Fruit fly (Drosophila melanogaster) S2 (cell line): ENCODE data around the gene Cdc6.

Experiments used
- CG8478 ChIP-seq: fragments of >200 bp; optimal IDR thresholded peaks from 2 replicates; lab custom pipeline; 2018
- CTCF ChIP-seq, 2 experiments: fragments of >200 bp; optimal IDR thresholded peaks; 2 replicates each; lab custom pipeline; 2018

Gene Cdc6

DNA sequence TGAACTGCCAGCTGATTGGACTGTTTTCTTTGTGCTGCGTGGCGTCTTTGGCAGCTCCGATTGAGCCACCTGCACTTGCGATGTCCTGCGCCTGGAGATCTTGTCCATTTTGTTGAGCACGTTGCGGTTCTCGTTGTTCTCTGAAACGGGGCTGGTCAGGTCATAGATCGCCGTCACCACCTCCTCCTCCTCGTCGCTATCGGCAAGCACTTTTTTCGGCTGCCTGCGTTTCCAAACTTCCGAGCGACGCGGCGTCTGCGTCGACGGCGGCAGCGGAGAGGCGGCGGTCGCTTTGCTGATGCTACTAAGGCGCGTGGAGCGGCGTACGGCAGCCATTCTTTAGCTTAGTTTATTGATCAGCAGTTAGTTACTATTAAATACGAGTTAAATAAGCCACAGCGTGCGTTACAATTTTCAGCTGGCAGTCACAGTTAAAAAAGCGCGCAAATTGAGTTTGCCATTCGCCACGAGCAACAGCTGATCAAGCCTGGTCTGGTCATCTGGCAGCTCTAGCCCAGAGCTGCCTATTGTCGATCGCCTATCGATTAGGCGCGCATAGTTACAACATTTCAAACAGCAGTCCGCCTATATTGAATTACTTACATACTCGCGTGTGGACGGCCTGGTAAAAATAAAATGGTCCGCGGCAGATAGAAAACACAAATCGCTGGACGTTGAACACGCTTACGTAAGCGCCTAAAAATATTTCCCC is at the start of gene Cdc6:
Cdc6 (minus strand) TSS at position 456 of the 712 bp plus-strand sequence.
- no peak for TF ChIP-seq CG8478
- peak in 1 of 2 experiments; percentile 0 for TF ChIP-seq CTCF (optimal IDR thresholded peaks at IDR 0.05; lab: Kevin White, UChicago)

DNA sequence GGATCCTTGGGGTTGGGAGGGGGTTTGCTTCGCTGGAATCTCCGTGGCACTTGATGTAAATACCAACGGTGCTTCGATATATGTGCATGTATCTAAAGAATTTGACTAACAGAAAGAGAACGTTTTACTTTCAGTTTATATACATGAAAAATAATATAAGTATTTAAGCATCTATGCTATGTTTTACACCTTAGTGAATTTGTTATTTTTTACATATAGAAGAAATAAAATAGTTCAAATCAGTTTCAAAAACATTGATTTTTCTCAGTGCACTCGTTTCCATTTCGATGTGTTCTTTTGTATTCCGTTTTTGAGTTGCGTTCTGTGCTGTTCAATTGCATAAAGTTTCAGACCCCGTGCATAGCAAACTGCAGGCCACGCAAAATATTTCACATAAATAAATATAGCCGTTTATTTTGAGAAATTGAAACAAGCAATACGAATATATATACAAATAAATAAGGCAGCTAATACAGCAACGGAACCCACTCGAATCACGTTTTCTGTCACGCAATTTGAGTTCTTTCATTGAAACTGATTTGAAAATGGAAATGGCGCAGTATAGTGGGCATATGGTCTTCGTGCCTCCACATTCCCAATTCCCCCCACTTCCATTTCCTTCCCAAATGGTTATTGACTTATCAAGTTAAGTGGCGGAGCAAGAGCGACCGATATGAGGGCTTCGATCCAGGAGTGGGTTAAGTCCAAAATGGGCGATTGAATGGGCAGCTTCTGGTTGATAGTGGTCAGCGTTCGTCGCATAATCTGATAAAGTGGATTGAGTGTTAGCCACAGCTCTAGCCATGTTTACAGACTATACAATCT is 48.9 kb upstream of the Cdc6 start:
- TF ChIP-seq CG8478 (no peak), CTCF (optimal IDR thresholded peaks at IDR 0.05; lab: Kevin White, UChicago) (no peak)

DNA sequence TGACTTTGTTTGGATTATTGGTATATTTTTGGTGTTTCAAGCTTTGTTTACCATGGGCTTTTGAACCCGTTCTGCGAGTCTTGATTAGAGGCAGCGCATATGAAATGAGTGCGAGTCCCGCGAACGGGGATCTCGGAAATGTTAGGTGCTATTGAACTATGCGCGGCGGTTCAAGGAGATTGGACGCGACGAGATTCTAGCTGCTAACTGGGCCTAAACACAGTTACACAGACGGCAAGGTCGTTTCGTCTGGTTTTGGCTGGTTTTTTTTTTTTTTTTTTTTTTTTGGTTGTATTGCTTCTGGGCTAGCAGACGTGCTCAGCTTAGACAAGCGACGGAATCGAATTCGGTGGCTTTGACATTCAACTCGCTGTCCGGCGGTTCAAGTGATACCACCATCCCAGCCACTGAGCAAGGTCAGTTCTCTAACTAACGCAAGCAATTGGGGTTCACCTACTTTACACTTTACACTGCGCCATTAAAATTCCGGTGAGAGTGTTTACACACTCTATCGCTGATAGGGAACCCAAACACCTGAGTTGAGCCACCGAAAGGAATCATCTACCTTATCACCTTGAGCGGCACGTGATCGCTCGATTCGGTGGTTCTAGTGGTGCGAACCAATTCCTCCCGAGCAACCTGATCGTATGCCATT is 48.2 kb upstream of the Cdc6 start:
- no peak for TF ChIP-seq CG8478
- no peak for TF ChIP-seq CTCF (optimal IDR thresholded peaks at IDR 0.05; lab: Kevin White, UChicago)

DNA sequence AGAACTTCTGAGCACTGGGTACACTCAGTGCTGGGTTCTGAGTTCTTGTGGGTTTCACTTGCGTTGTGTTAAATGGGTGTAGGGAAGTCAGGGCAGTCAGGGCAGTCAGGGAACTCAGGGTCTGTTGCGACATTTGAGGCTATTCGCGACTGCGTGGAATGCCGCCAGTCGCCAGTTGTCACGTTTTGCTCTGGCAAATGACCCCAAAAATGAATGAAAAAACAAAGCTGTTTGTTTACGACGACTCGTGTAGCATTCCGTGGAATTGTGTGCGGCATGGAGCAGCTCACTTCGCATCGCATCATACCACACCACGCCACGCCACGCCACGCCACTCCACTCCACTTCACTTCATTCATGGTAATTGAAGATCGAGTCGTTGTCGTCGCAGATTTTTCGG is 47.4 kb upstream of the Cdc6 start:
- TF ChIP-seq CG8478: no peak
- no peak for TF ChIP-seq CTCF (optimal IDR thresholded peaks at IDR 0.05; lab: Kevin White, UChicago)

DNA sequence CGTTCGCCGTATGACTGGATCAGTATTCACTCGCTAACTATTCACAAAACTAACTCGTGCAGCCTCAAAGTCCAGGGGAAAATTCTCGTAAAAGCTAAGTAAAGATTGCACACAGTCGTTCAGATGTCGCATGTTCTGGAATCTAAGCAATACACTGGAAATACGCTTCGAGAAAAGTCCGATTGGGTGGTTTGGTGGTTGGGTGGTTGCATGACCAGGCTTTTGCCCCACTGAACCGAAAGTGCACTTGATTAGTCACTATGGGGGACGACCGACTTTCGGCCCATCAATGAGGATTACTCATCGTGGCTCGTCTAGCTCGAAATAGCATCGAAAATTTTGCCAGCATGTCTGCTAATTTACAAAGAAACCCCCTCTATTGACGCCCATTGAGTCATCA is 46.5 kb upstream of the Cdc6 start:
- TF ChIP-seq CTCF (optimal IDR thresholded peaks at IDR 0.05; lab: Kevin White, UChicago): no peak
- TF ChIP-seq CG8478: no peak

DNA sequence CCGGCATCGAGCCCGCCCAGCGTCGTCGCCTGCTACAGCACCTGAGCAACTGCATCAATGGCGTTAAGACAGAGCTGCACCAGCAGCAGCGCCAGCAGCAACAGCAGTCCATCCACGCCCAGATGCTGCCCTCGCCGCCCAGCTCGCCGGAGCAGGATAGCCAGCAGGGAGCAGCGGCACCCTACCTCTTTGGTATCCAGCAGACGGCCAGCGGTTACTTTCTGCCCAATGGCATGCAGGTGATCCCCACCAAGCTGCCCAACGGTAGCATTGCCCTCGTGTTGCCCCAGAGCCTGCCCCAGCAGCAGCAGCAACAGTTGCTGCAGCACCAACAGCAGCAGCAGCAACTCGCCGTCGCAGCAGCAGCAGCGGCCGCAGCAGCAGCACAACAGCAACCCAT is 43.9 kb upstream of the Cdc6 start:
- TF ChIP-seq CTCF (optimal IDR thresholded peaks at IDR 0.05; lab: Kevin White, UChicago): no peak
- TF ChIP-seq CG8478: no peak

DNA sequence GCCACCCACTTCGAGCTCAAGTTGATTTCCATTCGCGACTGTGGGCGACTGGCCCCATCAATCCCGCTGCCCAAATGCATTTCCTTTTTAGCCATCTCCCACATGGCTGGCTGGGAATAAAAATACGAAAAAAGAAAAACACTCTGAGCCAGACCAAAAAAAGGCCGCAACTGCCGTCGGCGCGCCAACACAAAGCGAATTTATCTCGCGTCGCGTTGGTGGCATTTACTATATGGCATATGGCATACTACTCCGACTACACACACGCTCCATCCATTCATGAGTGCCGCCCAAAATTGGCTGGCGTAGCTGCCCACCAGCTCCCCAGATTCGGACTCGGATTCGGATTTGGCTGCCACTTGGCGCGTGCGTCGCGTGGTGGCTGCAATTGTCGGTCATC is 42.6 kb upstream of the Cdc6 start:
- TF ChIP-seq CTCF (optimal IDR thresholded peaks at IDR 0.05; lab: Kevin White, UChicago) (no peak), CG8478 (no peak)

DNA sequence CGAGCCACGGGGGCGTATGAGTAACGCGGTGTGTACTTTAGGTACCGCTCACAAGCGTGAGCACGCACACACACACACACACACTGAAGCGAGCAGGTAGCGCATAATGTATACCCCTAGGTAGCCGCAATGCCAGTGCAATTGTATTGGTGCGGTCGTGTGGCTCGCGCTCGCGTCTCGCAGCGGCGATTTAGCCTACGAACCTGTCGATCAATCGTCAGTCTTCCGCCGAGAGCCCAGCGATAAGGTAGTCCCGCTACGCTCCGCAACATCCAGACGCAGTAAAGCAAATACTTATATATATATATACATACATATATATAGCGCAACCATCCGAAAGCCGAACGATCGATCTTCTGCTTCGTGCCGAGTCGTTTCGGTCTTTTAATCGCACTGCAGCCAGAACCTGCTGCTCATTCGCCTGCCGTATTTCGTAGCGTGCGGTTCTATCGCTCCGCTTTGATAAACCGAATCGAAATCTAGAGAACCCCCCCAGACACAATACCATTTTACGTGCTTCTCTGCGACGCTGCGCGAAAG is 41.7 kb upstream of the Cdc6 start, which contains the start of gene hry:
hry (plus strand) TSS at position 215 of the 540 bp plus-strand sequence.
- TF ChIP-seq CTCF (optimal IDR thresholded peaks at IDR 0.05; lab: Kevin White, UChicago): no peak
- no peak for TF ChIP-seq CG8478

DNA sequence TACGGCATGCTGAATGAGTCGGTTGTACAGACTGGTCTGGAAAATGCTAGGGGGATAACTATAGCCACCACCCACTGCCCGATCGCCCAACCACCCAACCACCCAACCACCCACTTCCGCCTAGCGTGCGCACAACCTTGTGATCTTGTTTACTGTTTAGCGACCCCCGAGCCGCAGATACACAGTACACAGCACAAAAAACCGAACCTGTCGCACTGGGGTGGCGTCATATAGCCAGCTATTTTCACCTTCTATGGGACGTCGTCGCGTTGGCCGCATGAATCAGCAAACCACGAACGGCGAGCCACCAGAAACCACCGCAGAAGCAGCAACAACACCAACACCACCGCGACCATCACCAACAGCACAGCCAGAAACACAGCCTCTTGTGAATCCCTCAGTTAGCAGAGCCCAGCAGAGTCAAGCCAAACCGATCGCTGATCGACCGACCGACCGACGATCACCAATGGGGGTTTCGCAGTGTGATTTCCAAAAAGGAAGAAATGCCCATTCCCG is 41.2 kb upstream of the Cdc6 start:
- TF ChIP-seq CG8478 (no peak), CTCF (optimal IDR thresholded peaks at IDR 0.05; lab: Kevin White, UChicago) (no peak)

DNA sequence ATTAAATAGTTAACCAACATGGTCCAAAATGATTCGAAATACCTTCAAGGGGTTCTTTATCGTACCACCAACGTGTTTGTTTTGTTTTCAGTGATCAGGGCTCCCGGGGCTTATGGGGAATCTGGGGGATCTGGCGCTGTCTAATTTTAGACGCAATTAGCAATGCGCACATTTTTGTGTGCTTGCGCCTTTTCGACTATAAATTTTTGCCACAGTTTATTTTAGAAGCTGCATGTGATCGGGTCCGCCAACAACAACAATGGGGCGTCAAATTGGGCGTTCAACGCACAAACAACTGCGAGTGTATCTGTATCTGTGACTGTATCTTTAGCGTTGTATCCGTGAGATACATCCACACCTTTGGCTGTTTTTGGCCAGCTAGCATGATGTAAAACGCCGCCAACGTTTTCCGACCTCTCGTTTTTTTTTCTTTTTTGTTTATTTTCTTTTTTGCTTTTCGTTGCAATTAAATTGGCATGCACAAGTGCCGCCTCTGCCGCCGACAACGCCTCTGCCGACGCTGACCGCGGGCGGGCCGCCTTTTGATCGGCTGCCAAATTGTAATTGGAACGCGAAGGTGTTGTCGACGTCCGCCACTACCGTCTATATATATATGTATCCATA is 39.6 kb upstream of the Cdc6 start:
- TF ChIP-seq CG8478 (no peak), CTCF (optimal IDR thresholded peaks at IDR 0.05; lab: Kevin White, UChicago) (no peak)

DNA sequence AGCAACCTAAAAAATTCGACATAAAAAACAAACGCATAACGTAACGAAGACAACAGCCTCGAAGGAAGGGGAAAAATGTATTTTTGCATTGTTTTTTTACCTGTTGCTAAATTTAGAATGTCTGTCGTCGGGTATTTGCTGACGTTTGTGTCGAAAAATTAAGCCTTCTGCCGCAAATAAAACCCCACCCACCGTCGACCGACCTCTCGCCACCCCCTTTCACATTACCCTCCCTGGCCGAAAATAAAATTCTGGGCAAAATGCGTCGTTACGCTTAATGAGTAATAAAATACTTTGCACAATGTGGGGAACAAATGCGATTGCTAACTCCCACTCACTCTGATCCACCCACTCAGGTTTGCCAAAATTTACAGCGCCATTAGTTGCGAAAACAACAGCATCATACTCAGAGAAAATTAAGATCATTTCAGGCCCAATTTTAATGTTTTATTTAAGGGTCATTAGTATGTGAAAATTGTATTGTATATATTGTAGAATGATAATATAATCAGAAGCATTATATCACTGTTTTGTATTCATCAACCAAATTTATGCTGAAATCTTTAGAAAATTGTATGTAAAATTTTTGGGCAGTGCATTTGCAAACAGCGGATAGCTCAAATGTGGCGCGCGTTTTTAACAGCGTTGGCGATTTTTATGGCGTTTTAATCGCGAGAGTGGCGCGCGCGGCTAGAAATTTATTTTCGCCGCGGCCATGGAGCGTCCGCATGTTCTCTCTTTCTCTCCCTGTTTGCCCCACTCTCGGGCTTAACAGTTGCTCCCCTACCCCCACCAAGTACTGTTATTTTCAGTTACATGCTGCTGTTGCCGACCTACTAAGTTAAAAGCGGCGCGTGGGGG is 38.6 kb upstream of the Cdc6 start:
- TF ChIP-seq CTCF (optimal IDR thresholded peaks at IDR 0.05; lab: Kevin White, UChicago) (no peak), CG8478 (no peak)

DNA sequence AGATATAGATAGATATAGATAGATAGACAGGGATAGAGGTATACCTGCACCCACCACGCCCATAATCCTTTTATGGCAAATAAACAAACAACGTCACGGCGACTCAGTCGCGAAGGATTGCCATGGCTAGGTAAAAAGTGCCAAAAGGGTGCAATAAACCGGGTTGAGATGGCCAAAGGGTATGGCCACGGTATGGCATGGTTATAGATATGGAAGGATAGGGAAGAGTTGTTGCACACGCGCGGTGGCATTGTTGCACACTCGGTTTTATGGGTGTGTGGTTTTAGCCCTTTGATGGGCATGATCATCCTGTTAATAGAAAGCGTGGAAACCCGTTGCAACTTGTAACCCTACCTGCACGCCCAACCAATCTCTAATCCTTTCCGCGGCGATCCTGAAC is 37.1 kb upstream of the Cdc6 start:
- TF ChIP-seq CG8478 (no peak), CTCF (optimal IDR thresholded peaks at IDR 0.05; lab: Kevin White, UChicago) (no peak)

DNA sequence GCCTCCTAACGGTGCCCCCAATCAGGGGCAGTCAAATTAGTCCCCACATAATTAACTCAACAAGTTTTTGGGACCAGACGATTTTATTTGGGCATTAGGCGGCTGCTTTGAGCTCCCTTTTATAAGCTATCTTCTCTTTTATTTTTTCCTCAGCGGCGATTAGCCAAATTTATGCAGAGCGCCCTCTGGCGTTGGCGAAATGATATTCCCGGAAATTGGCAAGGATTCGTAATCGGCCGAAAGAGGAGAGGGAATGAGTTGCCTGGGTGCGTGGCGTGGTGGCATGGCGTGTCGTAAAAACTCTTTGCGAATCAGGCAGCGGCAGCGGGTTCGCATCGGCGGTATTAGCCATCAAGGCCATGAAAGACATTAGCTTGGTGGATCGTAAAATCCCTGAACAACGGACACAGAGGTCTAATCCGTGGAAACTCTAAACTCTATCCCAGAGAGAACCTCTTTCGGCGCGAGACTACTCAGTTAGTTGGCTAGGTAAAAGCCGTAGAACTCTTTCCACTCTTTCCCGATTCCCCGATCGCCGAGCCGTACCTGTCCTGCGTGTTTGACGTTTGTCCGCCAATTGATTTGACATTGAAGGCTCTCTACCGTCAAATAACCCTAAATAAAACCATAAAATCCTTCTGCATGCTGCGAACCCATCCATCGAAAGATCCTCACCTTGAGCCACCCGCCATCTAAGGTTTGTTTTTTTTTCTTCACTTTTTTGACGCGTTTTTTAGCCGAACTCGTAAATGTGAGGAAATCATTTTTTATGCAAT is 36.2 kb upstream of the Cdc6 start:
- TF ChIP-seq CTCF (optimal IDR thresholded peaks at IDR 0.05; lab: Kevin White, UChicago): peak; percentile 62 to 67
- no peak for TF ChIP-seq CG8478
